Worm (Caenorhabditis elegans): ENCODE measurements around the gene dph-2.

The dph-2 gene

DNA sequence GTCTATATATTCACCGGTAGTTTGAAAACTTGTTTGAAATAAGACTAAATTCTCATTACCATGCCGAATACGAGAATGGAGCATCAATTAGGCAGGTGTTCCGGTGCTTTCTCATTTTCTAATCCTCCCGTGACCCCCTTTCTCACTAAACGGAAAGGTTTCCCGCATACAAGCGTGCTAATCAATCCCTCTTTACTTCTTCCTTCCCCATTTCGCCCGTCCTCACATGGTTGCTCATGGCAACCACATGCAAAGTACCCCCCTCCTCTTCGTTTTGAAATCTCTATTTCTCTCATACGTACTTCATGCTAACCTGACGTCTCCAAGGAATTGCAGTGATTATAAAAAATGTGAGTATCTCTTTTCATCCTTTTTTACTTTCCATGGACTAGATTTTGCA lies 5.8 kb upstream of the dph-2 start, which contains the start of gene mks-5:
Gene mks-5, plus strand, starts transcription at position 301 of the 400 bp plus-strand sequence.
- TF ChIP-seq gmeb-1 (tag; optimal IDR thresholded peaks at IDR 0.05) (no peak), nhr-10 (tag; optimal IDR thresholded peaks at IDR 0.05) (no peak), nhr-25 (tag; optimal IDR thresholded peaks at IDR 0.05) (no peak), unc-55 (GFP tag; optimal IDR thresholded peaks at IDR 0.05) (no peak), ceh-82 (tag; optimal IDR thresholded peaks at IDR 0.05) (no peak), lsy-2 (tag; optimal IDR thresholded peaks at IDR 0.05) (no peak), elt-3 (tag; optimal IDR thresholded peaks at IDR 0.05) (no peak), egl-27 (tag; optimal IDR thresholded peaks at IDR 0.05) (no peak), ZK546.5 (tag; optimal IDR thresholded peaks at IDR 0.05) (no peak), nhr-129 (tag; optimal IDR thresholded peaks at IDR 0.05) (no peak), ztf-11 (tag; optimal IDR thresholded peaks at IDR 0.05) (no peak), blmp-1 (tag; optimal IDR thresholded peaks at IDR 0.05; ENCODE audit: insufficient read depth) (no peak), sma-3 (GFP tag; optimal IDR thresholded peaks at IDR 0.05) (no peak), skn-1 (tag; optimal IDR thresholded peaks at IDR 0.05) (no peak), mab-5 (tag; optimal IDR thresholded peaks at IDR 0.05) (no peak), F13H6.1 (tag; optimal IDR thresholded peaks at IDR 0.05) (no peak), ztf-4 (tag; optimal IDR thresholded peaks at IDR 0.05) (no peak), lin-11 (tag; optimal IDR thresholded peaks at IDR 0.05) (no peak), alr-1 (tag; optimal IDR thresholded peaks at IDR 0.05) (no peak)

DNA sequence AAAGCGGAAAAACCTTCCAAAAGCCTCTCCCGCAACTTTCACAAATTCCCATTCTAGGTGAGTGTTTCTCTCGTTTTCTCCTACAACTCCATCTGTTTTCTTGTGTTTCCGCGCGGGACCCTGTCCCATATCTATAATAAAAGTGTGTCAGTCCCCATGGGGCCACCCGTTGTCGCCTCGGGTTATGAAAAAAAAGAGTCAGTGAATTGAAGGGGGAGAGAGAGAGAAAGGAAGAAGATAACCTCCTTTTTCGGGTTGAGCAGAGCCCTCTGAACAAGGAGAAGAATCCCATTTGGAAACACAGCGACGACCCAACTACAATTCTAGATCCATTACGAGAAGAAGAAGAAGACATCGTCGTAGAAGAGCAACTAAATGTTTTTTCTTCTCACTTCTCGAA lies 3.0 kb upstream of the dph-2 start, which contains the start of gene C09G5.13:
Gene C09G5.13, plus strand, starts transcription at position 301 of the 400 bp plus-strand sequence.
- TF ChIP-seq mab-5 (tag; optimal IDR thresholded peaks at IDR 0.05), result no peak
- no peak for TF ChIP-seq ceh-16 (tag; optimal IDR thresholded peaks at IDR 0.05)
- no peak for TF ChIP-seq unc-39 (tag; optimal IDR thresholded peaks at IDR 0.05)
- no peak for TF ChIP-seq ztf-1 (GFP tag; conservative IDR thresholded peaks at IDR 0.05)
- no peak for TF ChIP-seq nhr-23 (tag; optimal IDR thresholded peaks at IDR 0.05)
- TF ChIP-seq elt-3 (tag; optimal IDR thresholded peaks at IDR 0.05), result no peak

DNA sequence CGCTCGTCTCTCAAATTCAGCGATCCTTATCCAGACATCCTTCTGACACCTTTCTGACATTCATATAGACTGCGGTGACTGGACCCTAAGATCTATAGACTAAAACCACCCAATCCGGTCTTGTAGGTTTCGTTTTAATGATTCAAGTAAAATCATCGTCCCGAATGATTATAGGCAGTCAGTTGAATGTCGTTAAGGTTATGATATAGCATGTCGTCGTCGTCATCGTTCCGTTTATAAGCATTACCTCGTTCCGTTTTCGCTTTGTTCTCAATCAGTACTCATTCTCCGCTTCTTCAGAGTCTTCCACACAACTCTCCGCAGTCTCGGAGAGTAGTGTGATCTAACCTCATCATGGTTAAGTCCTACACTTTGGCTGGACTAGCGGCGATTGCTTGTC lies 5.4 kb downstream of the dph-2 start, which contains the start of gene bli-1:
Gene bli-1, plus strand, starts transcription at position 301 of the 400 bp plus-strand sequence.
- TF ChIP-seq ama-1 (optimal IDR thresholded peaks at IDR 0.05) (no peak), unc-55 (GFP tag; optimal IDR thresholded peaks at IDR 0.05) (no peak), crh-2 (tag; optimal IDR thresholded peaks at IDR 0.05) (no peak), lin-11 (tag; optimal IDR thresholded peaks at IDR 0.05) (no peak), nhr-12 (tag; optimal IDR thresholded peaks at IDR 0.05) (no peak)

DNA sequence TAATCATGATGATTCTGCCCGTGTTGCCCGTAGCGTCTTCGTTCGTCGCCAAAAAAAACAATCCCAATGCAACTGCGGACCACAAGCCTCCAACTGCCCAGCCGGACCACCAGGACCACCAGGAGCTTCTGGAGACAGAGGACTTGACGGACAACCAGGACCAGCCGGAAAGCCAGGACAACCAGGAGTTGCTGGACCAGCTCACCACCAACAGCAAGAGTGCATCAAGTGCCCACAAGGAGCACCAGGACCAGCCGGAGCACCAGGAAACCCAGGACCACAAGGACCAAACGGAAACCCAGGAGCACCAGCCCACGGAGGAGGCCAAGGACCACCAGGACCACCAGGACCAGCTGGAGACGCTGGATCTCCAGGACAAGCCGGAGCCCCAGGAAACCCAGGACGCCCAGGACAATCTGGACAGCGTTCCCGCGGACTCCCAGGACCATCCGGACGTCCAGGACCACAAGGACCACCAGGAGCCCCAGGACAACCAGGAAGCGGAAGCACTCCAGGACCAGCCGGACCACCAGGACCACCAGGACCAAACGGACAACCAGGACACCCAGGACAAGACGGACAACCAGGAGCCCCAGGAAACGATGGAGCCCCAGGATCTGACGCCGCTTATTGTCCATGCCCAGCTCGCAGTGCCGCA lies 6.5 kb downstream of the dph-2 start:
- TF ChIP-seq zag-1 (tag; optimal IDR thresholded peaks at IDR 0.05), result no peak
- TF ChIP-seq sma-9 (GFP tag; optimal IDR thresholded peaks at IDR 0.05), result no peak
- no peak for TF ChIP-seq sma-9 (tag; optimal IDR thresholded peaks at IDR 0.05)
- TF ChIP-seq nhr-6 (tag; optimal IDR thresholded peaks at IDR 0.05), result no peak
- no peak for TF ChIP-seq ZK546.5 (tag; optimal IDR thresholded peaks at IDR 0.05)
- TF ChIP-seq ama-1 (optimal IDR thresholded peaks at IDR 0.05), result no peak
- TF ChIP-seq lsy-2 (tag; optimal IDR thresholded peaks at IDR 0.05), result no peak
- no peak for TF ChIP-seq unc-39 (tag; optimal IDR thresholded peaks at IDR 0.05)
- TF ChIP-seq elt-1 (tag; optimal IDR thresholded peaks at IDR 0.05), result no peak
- no peak for TF ChIP-seq nhr-129 (tag; optimal IDR thresholded peaks at IDR 0.05)
- no peak for TF ChIP-seq sem-4 (tag; optimal IDR thresholded peaks at IDR 0.05)
- no peak for TF ChIP-seq crh-2 (tag; optimal IDR thresholded peaks at IDR 0.05)
- TF ChIP-seq aly-2 (tag; optimal IDR thresholded peaks at IDR 0.05), result no peak
- TF ChIP-seq egl-27 (tag; optimal IDR thresholded peaks at IDR 0.05), result no peak
- TF ChIP-seq dmd-4 (tag; optimal IDR thresholded peaks at IDR 0.05), result no peak
- TF ChIP-seq nhr-12 (tag; optimal IDR thresholded peaks at IDR 0.05), result no peak

DNA sequence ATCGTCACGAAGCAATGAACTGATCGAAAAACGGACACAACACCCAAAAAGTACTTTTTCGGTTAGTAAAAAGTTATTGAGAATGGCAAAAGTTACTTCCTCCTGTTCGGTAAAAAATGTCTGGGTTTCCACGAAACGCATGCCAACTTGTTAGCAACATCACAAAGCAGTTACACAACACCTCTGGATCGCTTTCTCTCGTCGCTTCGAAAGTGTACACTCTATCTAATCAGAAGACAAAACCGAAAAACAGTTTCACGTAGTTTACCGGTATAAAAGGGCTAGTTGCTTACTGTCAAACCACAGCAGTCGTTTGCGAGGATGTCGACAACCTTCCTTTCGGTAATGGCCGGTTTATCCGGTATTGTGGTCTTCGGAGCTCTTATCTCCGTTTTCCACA lies 7.2 kb downstream of the dph-2 start, which contains the start of gene col-80:
Gene col-80, plus strand, starts transcription at position 301 of the 400 bp plus-strand sequence.
- TF ChIP-seq R02D3.7 (tag; optimal IDR thresholded peaks at IDR 0.05) (no peak), lin-39 (tag; optimal IDR thresholded peaks at IDR 0.05) (no peak), Y55F3AM.14 (GFP tag; optimal IDR thresholded peaks at IDR 0.05) (no peak), mab-5 (tag; optimal IDR thresholded peaks at IDR 0.05) (no peak), nhr-23 (tag; optimal IDR thresholded peaks at IDR 0.05) (no peak), mdl-1 (tag; optimal IDR thresholded peaks at IDR 0.05) (no peak), fos-1 (tag; optimal IDR thresholded peaks at IDR 0.05) (no peak), egl-27 (tag; optimal IDR thresholded peaks at IDR 0.05) (no peak), lin-11 (tag; optimal IDR thresholded peaks at IDR 0.05) (no peak), gmeb-1 (tag; optimal IDR thresholded peaks at IDR 0.05) (no peak), C34F6.9 (tag; optimal IDR thresholded peaks at IDR 0.05) (no peak), aly-2 (tag; optimal IDR thresholded peaks at IDR 0.05) (no peak), sem-4 (tag; optimal IDR thresholded peaks at IDR 0.05) (no peak), elt-1 (tag; optimal IDR thresholded peaks at IDR 0.05) (no peak), nhr-11 (tag; optimal IDR thresholded peaks at IDR 0.05) (no peak), sma-3 (GFP tag; optimal IDR thresholded peaks at IDR 0.05) (no peak), lin-13 (GFP tag; optimal IDR thresholded peaks at IDR 0.05) (no peak), nhr-6 (tag; optimal IDR thresholded peaks at IDR 0.05) (no peak), nhr-129 (tag; optimal IDR thresholded peaks at IDR 0.05) (no peak), unc-39 (tag; optimal IDR thresholded peaks at IDR 0.05) (no peak)
